Fruit fly (Drosophila melanogaster): ENCODE measurements around the gene Cpsf5.
A peak's percentile ranks its signal among the peaks of the same experiment; 100 is the strongest.

Cpsf5 gene

dm6 chr3L:9373374-9374004 is 37.3 kb upstream of the Cpsf5 start (continued):
- TF ChIP-seq topi (GFP tag; optimal IDR thresholded peaks at IDR 0.05) (peak; percentile 81), CG10631 (GFP tag; optimal IDR thresholded peaks at IDR 0.05) (peak; percentile 83), Blimp-1 (GFP tag; optimal IDR thresholded peaks at IDR 0.05) (peak; percentile 27), Eip75B (GFP tag; optimal IDR thresholded peaks at IDR 0.05) (peak; percentile 73), CG11294 (GFP tag; IDR thresholded peaks at IDR 0.05) (peak; percentile 73), Gug (GFP tag; IDR thresholded peaks at IDR 0.05) (peak; percentile 78), acj6 (GFP tag; optimal IDR thresholded peaks at IDR 0.05) (peak; percentile 83), CG4318 (GFP tag; optimal IDR thresholded peaks at IDR 0.05) (peak; percentile 73), CG11762 (GFP tag; optimal IDR thresholded peaks at IDR 0.05; ENCODE audit: insufficient read depth) (peak; percentile 68)

dm6 chr3L:9375130-9375529 is 35.7 kb upstream of the Cpsf5 start, which contains the start of gene CG4461:
TSS of gene CG4461 (plus strand) at chr3L:9375430.
- TF ChIP-seq topi (GFP tag; optimal IDR thresholded peaks at IDR 0.05) (no peak), CG3919 (GFP tag; optimal IDR thresholded peaks at IDR 0.05) (no peak), Eip93F (GFP tag; optimal IDR thresholded peaks at IDR 0.05) (no peak), CG8119 (GFP tag; IDR thresholded peaks at IDR 0.05) (no peak), CG6276 (GFP tag; optimal IDR thresholded peaks at IDR 0.05) (no peak), Sox102F (GFP tag; optimal IDR thresholded peaks at IDR 0.05) (no peak), CG6792 (GFP tag; optimal IDR thresholded peaks at IDR 0.05) (no peak), dsx (GFP tag; optimal IDR thresholded peaks at IDR 0.05; ENCODE audit: poor library complexity, severe bottlenecking) (no peak), Smox (GFP tag; optimal IDR thresholded peaks at IDR 0.05) (no peak), cyc (GFP tag; optimal IDR thresholded peaks at IDR 0.05) (no peak), Sox15 (GFP tag; optimal IDR thresholded peaks at IDR 0.05) (no peak)

- TF ChIP-seq CG3032 (tag; optimal IDR thresholded peaks at IDR 0.05) (no peak), OdsH (GFP tag; optimal IDR thresholded peaks at IDR 0.05) (no peak), dsx (GFP tag; optimal IDR thresholded peaks at IDR 0.05; ENCODE audit: poor library complexity, severe bottlenecking) (no peak), achi (GFP tag; optimal IDR thresholded peaks at IDR 0.05) (no peak), esn (GFP tag; optimal IDR thresholded peaks at IDR 0.05) (no peak), Smox (GFP tag; optimal IDR thresholded peaks at IDR 0.05) (no peak), CG31627 (GFP tag; optimal IDR thresholded peaks at IDR 0.05) (no peak), CG32006 (GFP tag; optimal IDR thresholded peaks at IDR 0.05) (no peak), CG6792 (GFP tag; optimal IDR thresholded peaks at IDR 0.05) (no peak), pdm3 (GFP tag; optimal IDR thresholded peaks at IDR 0.05) (no peak), cyc (GFP tag; optimal IDR thresholded peaks at IDR 0.05) (no peak), Hr4 (GFP tag; optimal IDR thresholded peaks at IDR 0.05) (no peak)
Observed at dm6 chr3L:9376573-9376972, 34.3 kb upstream of the Cpsf5 start.

dm6 chr3L:9377198-9378035 is 33.4 kb upstream of the Cpsf5 start, which contains the start of gene Hsp26:
TSS of gene Hsp26 (minus strand) at chr3L:9377427.
- TF ChIP-seq CG8319 (GFP tag; optimal IDR thresholded peaks at IDR 0.05) (peak; percentile 78), CG16779 (tag; optimal IDR thresholded peaks at IDR 0.05) (peak; percentile 87), CG6792 (GFP tag; optimal IDR thresholded peaks at IDR 0.05) (peak; percentile 96), dac (GFP tag; optimal IDR thresholded peaks at IDR 0.05) (peak; percentile 55), eg (GFP tag; IDR thresholded peaks at IDR 0.05) (peak; percentile 95), CG9139 (GFP tag; optimal IDR thresholded peaks at IDR 0.05) (peak; percentile 57), CG6163 (GFP tag; IDR thresholded peaks at IDR 0.05) (peak; percentile 96), Lpt (GFP tag; optimal IDR thresholded peaks at IDR 0.05) (peak; percentile 91), CG8632 (GFP tag; optimal IDR thresholded peaks at IDR 0.05) (peak; percentile 95), CG8119 (GFP tag; IDR thresholded peaks at IDR 0.05) (peak; percentile 94), CG3919 (GFP tag; optimal IDR thresholded peaks at IDR 0.05) (peak; percentile 94), CG7368 (GFP tag; optimal IDR thresholded peaks at IDR 0.05) (peak; percentile 84), Hr38 (GFP tag; optimal IDR thresholded peaks at IDR 0.05) (no peak), fd85E (GFP tag; optimal IDR thresholded peaks at IDR 0.05) (peak; percentile 88), Sox102F (GFP tag; optimal IDR thresholded peaks at IDR 0.05) (peak; percentile 94), svp (GFP tag) (peak; percentile 97), pdm3 (GFP tag; optimal IDR thresholded peaks at IDR 0.05) (peak; percentile 95), CG11762 (GFP tag; optimal IDR thresholded peaks at IDR 0.05; ENCODE audit: insufficient read depth) (peak; percentile 83), Met (GFP tag; optimal IDR thresholded peaks at IDR 0.05) (peak; percentile 94), OdsH (GFP tag; optimal IDR thresholded peaks at IDR 0.05) (peak; percentile 96), CG3032 (tag; optimal IDR thresholded peaks at IDR 0.05) (peak; percentile 75), CG32006 (GFP tag; optimal IDR thresholded peaks at IDR 0.05) (peak; percentile 93), Ets96B (tag; optimal IDR thresholded peaks at IDR 0.05) (peak; percentile 91), lz (GFP tag; optimal IDR thresholded peaks at IDR 0.05) (peak; percentile 94), CG6854 (GFP tag; optimal IDR thresholded peaks at IDR 0.05) (peak; percentile 80)
